Worm (Caenorhabditis elegans) whole organism, young adult: ENCODE results near the gene crn-7.

ENCODE experiments used
- B0019.2 ChIP-seq: fragments of 200-800 bp; sonication (Bioruptor generic); conservative IDR thresholded peaks from 2 replicates; pipeline ENCODE4 v1.3.6; 2022; ENCODE audit warnings: missing genetic modification reagents, missing genetic modification characterization, missing compliant biosample characterization
- C06A6.2 ChIP-seq: fragments of 200-800 bp; sonication (Bioruptor generic); conservative IDR thresholded peaks from 2 replicates; pipeline ENCODE4 v1.3.6; 2022; ENCODE audit warnings: missing genetic modification characterization, missing compliant biosample characterization
- F23B12.7 ChIP-seq: sonication (generic microtip); optimal IDR thresholded peaks from 2 replicates; lab custom pipeline; 2017; ENCODE audit warnings: missing genetic modification characterization, mild to moderate bottlenecking, missing compliant biosample characterization, antibody characterized with exemption, moderate library complexity; ENCODE audit not compliant: insufficient read depth
- T07F8.4 ChIP-seq: sonication (generic microtip); optimal IDR thresholded peaks from 2 replicates; lab custom pipeline; 2016; ENCODE audit warnings: mild to moderate bottlenecking, missing genetic modification characterization, moderate library complexity, missing compliant biosample characterization
- Y56A3A.18 ChIP-seq: fragments of 200-800 bp; sonication (Bioruptor generic); IDR thresholded peaks from 2 replicates; pipeline ENCODE4 v1.3.6; 2022; ENCODE audit warnings: missing genetic modification reagents, missing genetic modification characterization, missing compliant biosample characterization
- Y67H2A.10 ChIP-seq: fragments of 200-800 bp; sonication (Bioruptor generic); conservative IDR thresholded peaks from 2 replicates; pipeline ENCODE4 v1.3.6; 2022; ENCODE audit warnings: missing genetic modification reagents, missing genetic modification characterization, missing compliant biosample characterization
- akir-1 ChIP-seq: fragments of 200-800 bp; sonication (Bioruptor generic); optimal IDR thresholded peaks from 2 replicates; lab custom pipeline; 2018; ENCODE audit warnings: mild to moderate bottlenecking, missing genetic modification characterization, moderate library complexity, missing compliant biosample characterization
- aptf-2 ChIP-seq: fragments of 200-800 bp; sonication (Bioruptor generic); conservative IDR thresholded peaks from 2 replicates; pipeline ENCODE4 v1.3.6; 2022; ENCODE audit warnings: missing genetic modification reagents, missing genetic modification characterization, missing compliant biosample characterization
- bed-1 ChIP-seq: fragments of 200-800 bp; sonication (Bioruptor generic); IDR thresholded peaks from 2 replicates; pipeline ENCODE4 v1.3.6; 2022; ENCODE audit warnings: missing genetic modification reagents, missing genetic modification characterization, missing compliant biosample characterization
- bed-2 ChIP-seq: fragments of 200-800 bp; sonication (Bioruptor generic); IDR thresholded peaks from 2 replicates; pipeline ENCODE4 v1.3.6; 2022; ENCODE audit warnings: missing genetic modification reagents, missing genetic modification characterization, missing compliant biosample characterization
- ccch-3 ChIP-seq: fragments of 200-800 bp; sonication (Bioruptor generic); optimal IDR thresholded peaks from 2 replicates; lab custom pipeline; 2018; ENCODE audit warnings: mild to moderate bottlenecking, missing genetic modification characterization, missing compliant biosample characterization
- ceh-100 ChIP-seq: fragments of 200-800 bp; sonication (Bioruptor generic); IDR thresholded peaks from 2 replicates; pipeline ENCODE4 v1.3.6; 2022; ENCODE audit warnings: missing genetic modification reagents, missing genetic modification characterization, missing compliant biosample characterization
- ceh-40 ChIP-seq: fragments of 200-800 bp; sonication (Bioruptor generic); IDR thresholded peaks from 2 replicates; pipeline ENCODE4 v1.3.6; 2022; ENCODE audit warnings: missing genetic modification characterization, missing compliant biosample characterization
- chd-7 ChIP-seq: sonication (generic microtip); optimal IDR thresholded peaks from 2 replicates; lab custom pipeline; 2016; ENCODE audit warnings: mild to moderate bottlenecking, missing genetic modification characterization, moderate library complexity, missing compliant biosample characterization
- dox-1 ChIP-seq: fragments of 200-800 bp; sonication (Bioruptor generic); IDR thresholded peaks from 2 replicates; pipeline ENCODE4 v1.3.6; 2022; ENCODE audit warnings: missing genetic modification reagents, missing genetic modification characterization, missing compliant biosample characterization
- dpff-1 ChIP-seq: sonication (generic microtip); optimal IDR thresholded peaks from 2 replicates; lab custom pipeline; 2017; ENCODE audit warnings: mild to moderate bottlenecking, missing genetic modification characterization, missing compliant biosample characterization
- egl-18 ChIP-seq: fragments of 200-800 bp; sonication (Bioruptor generic); IDR thresholded peaks from 2 replicates; pipeline ENCODE4 v1.3.6; 2022; ENCODE audit warnings: missing genetic modification reagents, missing genetic modification characterization, missing compliant biosample characterization
- egl-44 ChIP-seq: fragments of 200-800 bp; sonication (Bioruptor generic); IDR thresholded peaks from 2 replicates; pipeline ENCODE4 v1.3.6; 2022; ENCODE audit warnings: missing genetic modification reagents, missing genetic modification characterization, missing compliant biosample characterization
- egrh-3 ChIP-seq: fragments of 200-800 bp; sonication (Bioruptor generic); IDR thresholded peaks from 2 replicates; pipeline ENCODE4 v1.3.6; 2022; ENCODE audit warnings: missing genetic modification reagents, missing genetic modification characterization, missing compliant biosample characterization
- ekl-4 ChIP-seq: fragments of 200-800 bp; sonication (Bioruptor generic); IDR thresholded peaks from 2 replicates; pipeline ENCODE4 v1.3.6; 2022; ENCODE audit warnings: missing genetic modification reagents, missing genetic modification characterization, missing compliant biosample characterization
- fkh-3 ChIP-seq: sonication (generic microtip); optimal IDR thresholded peaks from 2 replicates; lab custom pipeline; 2016; ENCODE audit warnings: mild to moderate bottlenecking, missing genetic modification characterization, missing compliant biosample characterization
- gei-17 ChIP-seq: fragments of 200-800 bp; sonication (Bioruptor generic); optimal IDR thresholded peaks from 2 replicates; lab custom pipeline; 2018; ENCODE audit warnings: mild to moderate bottlenecking, missing genetic modification characterization, missing compliant biosample characterization
- hlh-26 ChIP-seq: fragments of 200-800 bp; sonication (Bioruptor generic); conservative IDR thresholded peaks from 2 replicates; pipeline ENCODE4 v1.3.6; 2022; ENCODE audit warnings: missing genetic modification reagents, missing genetic modification characterization, missing compliant biosample characterization
- hsf-1 ChIP-seq: fragments of 200-800 bp; sonication (Bioruptor generic); IDR thresholded peaks from 2 replicates; pipeline ENCODE4 v1.3.6; 2022; ENCODE audit warnings: missing genetic modification reagents, missing genetic modification characterization, missing compliant biosample characterization
- lin-54 ChIP-seq: fragments of 200-800 bp; sonication (Bioruptor generic); optimal IDR thresholded peaks from 2 replicates; lab custom pipeline; 2018; ENCODE audit warnings: mild to moderate bottlenecking, missing genetic modification characterization, missing compliant biosample characterization
- lir-1 ChIP-seq: fragments of 200-800 bp; sonication (Bioruptor generic); conservative IDR thresholded peaks from 2 replicates; pipeline ENCODE4 v1.3.6; 2022; ENCODE audit warnings: missing genetic modification reagents, missing genetic modification characterization, missing compliant biosample characterization
- lsy-27 ChIP-seq: sonication (generic microtip); optimal IDR thresholded peaks from 2 replicates; lab custom pipeline; 2017; ENCODE audit warnings: missing genetic modification characterization, mild to moderate bottlenecking, missing compliant biosample characterization, antibody characterized with exemption, missing genotype, borderline replicate concordance; ENCODE audit not compliant: insufficient read depth
- madf-3 ChIP-seq: fragments of 200-800 bp; sonication (Bioruptor generic); IDR thresholded peaks from 2 replicates; pipeline ENCODE4 v1.3.6; 2022; ENCODE audit warnings: missing genetic modification reagents, missing genetic modification characterization, missing compliant biosample characterization
- mxl-1 ChIP-seq: sonication (generic microtip); optimal IDR thresholded peaks from 2 replicates; lab custom pipeline; 2016; ENCODE audit warnings: missing genetic modification characterization, missing compliant biosample characterization
- nhr-80 ChIP-seq: sonication (generic microtip); optimal IDR thresholded peaks from 2 replicates; lab custom pipeline; 2016; ENCODE audit warnings: missing genetic modification characterization, missing compliant biosample characterization
- nhr-90 ChIP-seq: sonication (generic microtip); optimal IDR thresholded peaks from 2 replicates; lab custom pipeline; 2016; ENCODE audit warnings: missing genotype, mild to moderate bottlenecking, missing genetic modification characterization, missing compliant biosample characterization
- rcor-1 ChIP-seq: fragments of 200-800 bp; sonication (Bioruptor generic); IDR thresholded peaks from 2 replicates; pipeline ENCODE4 v1.3.6; 2022; ENCODE audit warnings: missing genetic modification reagents, missing genetic modification characterization, missing compliant biosample characterization
- rec-8 ChIP-seq, 2 experiments: sonication (generic microtip); optimal IDR thresholded peaks; 2 replicates each; lab custom pipeline; 2016; ENCODE audit warnings: mild to moderate bottlenecking in 2 of 2, missing genetic modification characterization in 2 of 2, missing genetic modification reagents in 2 of 2, missing genotype in 2 of 2, missing biosample characterization in 1 of 2, missing compliant biosample characterization in 1 of 2, moderate library complexity in 1 of 2
- repo-1 ChIP-seq: sonication (generic microtip); optimal IDR thresholded peaks from 2 replicates; lab custom pipeline; 2017; ENCODE audit warnings: mild to moderate bottlenecking, missing genetic modification characterization, missing compliant biosample characterization
- rpc-1 ChIP-seq, 2 experiments: fragments of 150-350 bp in 1 of 2; sonication (generic microtip) in 1 of 2; optimal IDR thresholded peaks; 2 replicates each; lab custom pipeline; 2014 to 2018; ENCODE audit warnings: missing biosample characterization in 1 of 2, missing genetic modification characterization in 1 of 2, missing genetic modification reagents in 1 of 2, missing genotype in 1 of 2
- snpc-1.3 ChIP-seq: sonication (generic microtip); optimal IDR thresholded peaks from 2 replicates; lab custom pipeline; 2017; ENCODE audit warnings: missing genetic modification characterization, mild to moderate bottlenecking, missing compliant biosample characterization, antibody characterized with exemption, moderate library complexity, missing genotype, missing genetic modification reagents; ENCODE audit not compliant: insufficient read depth
- snpc-4 ChIP-seq, 5 experiments: fragments of 150-350 bp in 1 of 5; sonication (generic microtip) in 4 of 5; optimal IDR thresholded peaks; 2 replicates each; lab custom pipeline; 2014 to 2018; ENCODE audit warnings: missing genetic modification characterization in 5 of 5, missing biosample characterization in 3 of 5, antibody characterized with exemption in 2 of 5, mild to moderate bottlenecking in 2 of 5, missing compliant biosample characterization in 2 of 5, missing genotype in 2 of 5, moderate library complexity in 2 of 5, missing genetic modification reagents in 1 of 5
- somi-1 ChIP-seq: fragments of 200-800 bp; sonication (Bioruptor generic); optimal IDR thresholded peaks from 2 replicates; lab custom pipeline; 2018; ENCODE audit warnings: mild to moderate bottlenecking, missing genetic modification characterization, missing compliant biosample characterization
- sptf-2 ChIP-seq: fragments of 200-800 bp; sonication (Bioruptor generic); optimal IDR thresholded peaks from 2 replicates; lab custom pipeline; 2018; ENCODE audit warnings: mild to moderate bottlenecking, missing genetic modification characterization, missing compliant biosample characterization
- zim-3 ChIP-seq: sonication (generic microtip); optimal IDR thresholded peaks from 2 replicates; lab custom pipeline; 2017; ENCODE audit warnings: mild to moderate bottlenecking, missing genetic modification characterization, moderate library complexity, missing compliant biosample characterization
- ztf-18 ChIP-seq: sonication (generic microtip); optimal IDR thresholded peaks from 2 replicates; lab custom pipeline; 2016; ENCODE audit warnings: missing genotype, mild to moderate bottlenecking, missing genetic modification characterization, missing compliant biosample characterization
- ztf-6 ChIP-seq: fragments of 200-800 bp; sonication (Bioruptor generic); IDR thresholded peaks from 2 replicates; pipeline ENCODE4 v1.3.6; 2022; ENCODE audit warnings: missing genetic modification reagents, missing genetic modification characterization, missing compliant biosample characterization

The crn-7 gene

ce11 chrIII:8319100-8319499, 50.8 kb downstream of the crn-7 start, which contains the start of gene F10E9.11 (continued):
- TF ChIP-seq zim-3 (tag; lab: Kevin White, UChicago) (no peak), egrh-3 (GFP tag; lab: Robert Waterston, UW) (0 out of 2 replicates have a peak, but pooled peaks have one; percentile 14), T07F8.4 (tag; lab: Kevin White, UChicago) (no peak), snpc-1.3 (tag; lab: Kevin White, UChicago) (peak; percentile 43), hlh-26 (GFP tag; lab: Robert Waterston, UW) (no peak), ztf-6 (peak; percentile 72; the same call in 1 of the 2 replicates), mxl-1 (no peak), madf-3 (GFP tag; lab: Robert Waterston, UW) (peak; percentile 85; the same call in 1 of the 2 replicates), B0019.2 (GFP tag; lab: Robert Waterston, UW) (peak; percentile 74), akir-1 (GFP tag; lab: Kevin White, UChicago) (peak; percentile 75), egl-18 (no peak), rcor-1 (peak; percentile 82), rpc-1 (optimal IDR thresholded peaks at IDR 0.05; lab: Kevin White, UChicago) (no peak), rpc-1 (tag; optimal IDR thresholded peaks at IDR 0.05; lab: Kevin White, UChicago) (no peak), hsf-1 (GFP tag; lab: Robert Waterston, UW) (0 out of 2 replicates have a peak, but pooled peaks have one; percentile 5), F23B12.7 (tag; lab: Kevin White, UChicago) (peak; percentile 39), gei-17 (GFP tag; lab: Kevin White, UChicago) (no peak), fkh-3 (no peak), repo-1 (tag; lab: Kevin White, UChicago) (no peak), snpc-4 (GFP tag; optimal IDR thresholded peaks at IDR 0.05; lab: Kevin White, UChicago) (no peak), snpc-4 (tag; optimal IDR thresholded peaks at IDR 0.05; lab: Kevin White, UChicago) (peak in 2 of 4 experiments; percentile 37 to 56), nhr-80 (tag; lab: Kevin White, UChicago) (no peak), nhr-90 (tag; lab: Kevin White, UChicago) (no peak), C06A6.2 (no peak), ccch-3 (GFP tag; lab: Kevin White, UChicago) (no peak), ceh-100 (GFP tag; lab: Robert Waterston, UW) (peak; percentile 56; the same call in 1 of the 2 replicates), aptf-2 (GFP tag; lab: Robert Waterston, UW) (0 out of 2 replicates have a peak, but pooled peaks have one; percentile 37), egl-44 (GFP tag; lab: Robert Waterston, UW) (no peak), bed-2 (peak; percentile 83; the same call in 1 of the 2 replicates), bed-1 (GFP tag; lab: Robert Waterston, UW) (no peak), Y67H2A.10 (GFP tag; lab: Robert Waterston, UW) (no peak; the same call in 1 of the 2 replicates), Y56A3A.18 (GFP tag; lab: Robert Waterston, UW) (no peak), ztf-18 (tag; lab: Kevin White, UChicago) (peak; percentile 39), sptf-2 (no peak), lir-1 (GFP tag; lab: Robert Waterston, UW) (peak; percentile 82), chd-7 (tag; lab: Kevin White, UChicago) (peak; percentile 36)

- TF ChIP-seq ekl-4 (GFP tag; lab: Robert Waterston, UW) = no peak
- TF ChIP-seq C06A6.2 = no peak
- TF ChIP-seq bed-2 = no peak
- TF ChIP-seq gei-17 (GFP tag; lab: Kevin White, UChicago) = no peak
- no peak for TF ChIP-seq lin-54 (GFP tag; lab: Kevin White, UChicago)
- TF ChIP-seq dox-1 (GFP tag; lab: Robert Waterston, UW) = no peak
- no peak for TF ChIP-seq rec-8 (tag; optimal IDR thresholded peaks at IDR 0.05; lab: Kevin White, UChicago)
- TF ChIP-seq somi-1 = no peak
- TF ChIP-seq rpc-1 (optimal IDR thresholded peaks at IDR 0.05; lab: Kevin White, UChicago) = no peak
- no peak for TF ChIP-seq rpc-1 (tag; optimal IDR thresholded peaks at IDR 0.05; lab: Kevin White, UChicago)
- TF ChIP-seq lir-1 (GFP tag; lab: Robert Waterston, UW) = no peak
- TF ChIP-seq ceh-40 (GFP tag; lab: Robert Waterston, UW) = no peak
- no peak for TF ChIP-seq dpff-1
- TF ChIP-seq lsy-27 (tag; lab: Kevin White, UChicago) = no peak
These were observed 51.9 kb downstream of the crn-7 start, which contains the start of gene F10E9.10 for ce11 chrIII:8320183-8320582. TSS of gene F10E9.10 (minus strand) at chrIII:8320283.
